Fruit fly (Drosophila melanogaster): ENCODE data around the gene CG4907.
A peak's percentile ranks its signal among the peaks of the same experiment; 100 is the strongest.

CG4907 gene

dm6 chr3R:22667284-22667958 is 43.1 kb downstream of the CG4907 start (continued):
- no peak for TF ChIP-seq btn (GFP tag; optimal IDR thresholded peaks at IDR 0.05)
- peak; percentile 32 for TF ChIP-seq eyg (GFP tag; optimal IDR thresholded peaks at IDR 0.05)
- no peak for TF ChIP-seq CG1832 (GFP tag; optimal IDR thresholded peaks at IDR 0.05)
- peak; percentile 12 for TF ChIP-seq kni (GFP tag; optimal IDR thresholded peaks at IDR 0.05)
- TF ChIP-seq slbo (GFP tag; IDR thresholded peaks at IDR 0.05): peak; percentile 60
- TF ChIP-seq Hr78 (GFP tag; optimal IDR thresholded peaks at IDR 0.05): peak in 1 of 2 experiments; percentile 73
- no peak for TF ChIP-seq luna (GFP tag; optimal IDR thresholded peaks at IDR 0.05)
- peak; percentile 40; the same call in 1 of the 3 replicates for TF ChIP-seq CG2889 (GFP tag; IDR thresholded peaks at IDR 0.05)
- TF ChIP-seq NFAT (GFP tag; IDR thresholded peaks at IDR 0.05): no peak
- TF ChIP-seq CG34422 (GFP tag; IDR thresholded peaks at IDR 0.05): peak; percentile 76
- peak; percentile 61 for TF ChIP-seq CG1792 (GFP tag; optimal IDR thresholded peaks at IDR 0.05)
- peak; percentile 69 for TF ChIP-seq CG14050 (GFP tag; IDR thresholded peaks at IDR 0.05)
- peak; percentile 64 for TF ChIP-seq Hr3 (GFP tag; optimal IDR thresholded peaks at IDR 0.05)
- TF ChIP-seq CG5180 (GFP tag; optimal IDR thresholded peaks at IDR 0.05): peak; percentile 74
- TF ChIP-seq CG31224 (GFP tag; IDR thresholded peaks at IDR 0.05): 0 out of 2 replicates have a peak, but pooled peaks have one; percentile 46
- TF ChIP-seq cato (GFP tag; optimal IDR thresholded peaks at IDR 0.05; ENCODE audit: borderline replicate concordance): peak; percentile 54
- no peak for TF ChIP-seq YL-1 (GFP tag; optimal IDR thresholded peaks at IDR 0.05)
- peak; percentile 25 for TF ChIP-seq exex (tag; optimal IDR thresholded peaks at IDR 0.05)
- TF ChIP-seq CG11085 (GFP tag; IDR thresholded peaks at IDR 0.05): no peak
- TF ChIP-seq Hand (GFP tag; optimal IDR thresholded peaks at IDR 0.05): no peak
- no peak for TF ChIP-seq Doc2 (GFP tag; IDR thresholded peaks at IDR 0.05)
- no peak for TF ChIP-seq CG2129 (GFP tag; IDR thresholded peaks at IDR 0.05; ENCODE audit: partially characterized antibody)
- no peak for TF ChIP-seq al (GFP tag; IDR thresholded peaks at IDR 0.05)
- peak; percentile 12 for TF ChIP-seq CG12071 (GFP tag; optimal IDR thresholded peaks at IDR 0.05)
- TF ChIP-seq sisA (GFP tag; IDR thresholded peaks at IDR 0.05): peak; percentile 86
- peak; percentile 88 for TF ChIP-seq CG9727 (GFP tag; optimal IDR thresholded peaks at IDR 0.05)
- TF ChIP-seq ssp (GFP tag; IDR thresholded peaks at IDR 0.05): peak; percentile 44; the same call in 1 of the 2 replicates
- no peak for TF ChIP-seq Scr (GFP tag; IDR thresholded peaks at IDR 0.05; ENCODE audit: partially characterized antibody)
- TF ChIP-seq h (optimal IDR thresholded peaks at IDR 0.05): no peak
- TF ChIP-seq gem (tag; optimal IDR thresholded peaks at IDR 0.05): peak; percentile 93
- TF ChIP-seq Oli (tag; optimal IDR thresholded peaks at IDR 0.05): peak; percentile 86
- no peak for TF ChIP-seq vfl (GFP tag; optimal IDR thresholded peaks at IDR 0.05)
- TF ChIP-seq CG11560 (tag; IDR thresholded peaks at IDR 0.05): no peak
- peak; percentile 2 for TF ChIP-seq repo (GFP tag; optimal IDR thresholded peaks at IDR 0.05)
- TF ChIP-seq CG16863 (GFP tag; optimal IDR thresholded peaks at IDR 0.05): peak; percentile 70
- peak; percentile 61; the same call in 1 of the 3 replicates for TF ChIP-seq jigr1 (GFP tag; IDR thresholded peaks at IDR 0.05)
- no peak for TF ChIP-seq sr (GFP tag; IDR thresholded peaks at IDR 0.05)
- TF ChIP-seq CG4424 (GFP tag; optimal IDR thresholded peaks at IDR 0.05): peak; percentile 92
- no peak for TF ChIP-seq CG17912 (GFP tag; optimal IDR thresholded peaks at IDR 0.05)
- peak; percentile 71 for TF ChIP-seq CG14441 (GFP tag; IDR thresholded peaks at IDR 0.05)
- peak; percentile 39 for TF ChIP-seq Dek (tag; optimal IDR thresholded peaks at IDR 0.05)
- TF ChIP-seq croc (GFP tag; conservative IDR thresholded peaks at IDR 0.05): peak; percentile 75
- peak; percentile 44 for TF ChIP-seq odd (GFP tag; optimal IDR thresholded peaks at IDR 0.05)
- peak; percentile 68 for TF ChIP-seq CG15269 (tag; optimal IDR thresholded peaks at IDR 0.05)
- no peak for TF ChIP-seq prd (optimal IDR thresholded peaks at IDR 0.05)
- peak; percentile 77 for TF ChIP-seq prd (GFP tag; IDR thresholded peaks at IDR 0.05)
- TF ChIP-seq NK7.1 (GFP tag; optimal IDR thresholded peaks at IDR 0.05): no peak
- peak; percentile 35 for TF ChIP-seq sug (tag; optimal IDR thresholded peaks at IDR 0.05)
- peak; percentile 92 for TF ChIP-seq tap (tag; optimal IDR thresholded peaks at IDR 0.05)
- TF ChIP-seq CG10147 (GFP tag; optimal IDR thresholded peaks at IDR 0.05): peak; percentile 72

All from whole organism, embryonic.